Worm (Caenorhabditis elegans) whole organism, L1 larva: ENCODE measurements around the gene sre-40.

Experiments used
- C04F5.9 ChIP-seq: sonication (generic microtip); optimal IDR thresholded peaks from 2 replicates; lab custom pipeline; 2016; ENCODE audit warnings: missing genetic modification characterization, missing compliant biosample characterization
- C16A3.4 ChIP-seq: fragments of 150-350 bp; optimal IDR thresholded peaks from 2 replicates; lab custom pipeline; 2014; ENCODE audit warnings: missing biosample characterization, missing genetic modification characterization
- F16B12.6 ChIP-seq: fragments of 150-350 bp; optimal IDR thresholded peaks from 2 replicates; lab custom pipeline; 2014; ENCODE audit warnings: missing biosample characterization, missing genetic modification characterization
- aly-2 ChIP-seq: fragments of 150-350 bp; optimal IDR thresholded peaks from 2 replicates; lab custom pipeline; 2014; ENCODE audit warnings: missing biosample characterization, missing genetic modification characterization
- ama-1 ChIP-seq: fragments of 150-350 bp; optimal IDR thresholded peaks from 2 replicates; lab custom pipeline; 2014
- ceh-8 ChIP-seq: fragments of 200-800 bp; sonication (Bioruptor generic); optimal IDR thresholded peaks from 2 replicates; lab custom pipeline; 2018; ENCODE audit warnings: mild to moderate bottlenecking, missing genetic modification characterization, moderate library complexity, missing compliant biosample characterization
- ceh-88 ChIP-seq: fragments of 200-800 bp; sonication (Bioruptor generic); IDR thresholded peaks from 2 replicates; pipeline ENCODE4 v1.3.6; 2022; ENCODE audit warnings: missing genetic modification characterization, missing compliant biosample characterization
- ces-1 ChIP-seq: fragments of 150-350 bp; optimal IDR thresholded peaks from 2 replicates; lab custom pipeline; 2014; ENCODE audit warnings: missing biosample characterization, missing genetic modification reagents, missing genetic modification characterization
- dpl-1 ChIP-seq, 3 experiments: fragments of 150-350 bp in 2 of 3; sonication (generic microtip) in 1 of 3; optimal IDR thresholded peaks; 2 replicates each; lab custom pipeline; 2014 to 2017; ENCODE audit warnings: missing biosample characterization in 3 of 3, missing genetic modification characterization in 3 of 3, missing genetic modification reagents in 3 of 3
- dsc-1 ChIP-seq: sonication (generic microtip); optimal IDR thresholded peaks from 2 replicates; lab custom pipeline; 2016; ENCODE audit warnings: mild to moderate bottlenecking, missing genetic modification characterization, missing compliant biosample characterization
- egl-13 ChIP-seq: sonication (generic microtip); optimal IDR thresholded peaks from 2 replicates; lab custom pipeline; 2016; ENCODE audit warnings: missing genotype, missing genetic modification reagents, missing genetic modification characterization, missing compliant biosample characterization
- elt-2 ChIP-seq: sonication (generic microtip); optimal IDR thresholded peaks from 2 replicates; lab custom pipeline; 2016; ENCODE audit warnings: missing genetic modification characterization, mild to moderate bottlenecking, inconsistent platforms, missing compliant biosample characterization, missing genetic modification reagents
- elt-3 ChIP-seq, 6 experiments: fragments of 150-350 bp in 1 of 6; sonication (generic microtip); optimal IDR thresholded peaks; 2 replicates each; lab custom pipeline; 2017 to 2018; ENCODE audit warnings: missing biosample characterization in 6 of 6, missing genetic modification characterization in 6 of 6, inconsistent platforms in 1 of 6
- fkh-8 ChIP-seq: sonication (generic microtip); optimal IDR thresholded peaks from 2 replicates; lab custom pipeline; 2016; ENCODE audit warnings: mild to moderate bottlenecking, missing genetic modification characterization, missing compliant biosample characterization
- grh-1 ChIP-seq: fragments of 200-800 bp; sonication (Bioruptor generic); IDR thresholded peaks from 2 replicates; pipeline ENCODE4 v1.3.6; 2022; ENCODE audit warnings: missing genetic modification reagents, missing genetic modification characterization, missing compliant biosample characterization
- hpl-2 ChIP-seq: fragments of 150-350 bp; optimal IDR thresholded peaks from 2 replicates; lab custom pipeline; 2014; ENCODE audit warnings: missing biosample characterization, missing genetic modification reagents, missing genetic modification characterization
- isw-1 ChIP-seq: fragments of 200-800 bp; sonication (Bioruptor generic); IDR thresholded peaks from 2 replicates; pipeline ENCODE4 v1.3.6; 2022; ENCODE audit warnings: missing genetic modification characterization, missing compliant biosample characterization
- jun-1 ChIP-seq: fragments of 150-350 bp; optimal IDR thresholded peaks from 2 replicates; lab custom pipeline; 2014; ENCODE audit warnings: missing biosample characterization, missing genetic modification reagents, missing genetic modification characterization
- lin-14 ChIP-seq: fragments of 200-800 bp; sonication (Bioruptor generic); optimal IDR thresholded peaks from 2 replicates; lab custom pipeline; 2018; ENCODE audit warnings: mild to moderate bottlenecking, missing genetic modification characterization, moderate library complexity, missing compliant biosample characterization
- lin-15B ChIP-seq: fragments of 150-350 bp; sonication (generic microtip); optimal IDR thresholded peaks from 3 replicates; lab custom pipeline; 2014; ENCODE audit warnings: missing biosample characterization, missing genetic modification characterization
- lin-35 ChIP-seq, 2 experiments: fragments of 150-350 bp; optimal IDR thresholded peaks; 2 replicates each; lab custom pipeline; 2014; ENCODE audit warnings: missing biosample characterization in 2 of 2, missing genetic modification characterization in 2 of 2, missing genetic modification reagents in 2 of 2
- lir-3 ChIP-seq: sonication (generic microtip); optimal IDR thresholded peaks from 2 replicates; lab custom pipeline; 2016; ENCODE audit warnings: mild to moderate bottlenecking, missing genetic modification characterization, moderate library complexity, missing compliant biosample characterization; ENCODE audit not compliant: poor library complexity
- lsy-2 ChIP-seq, 2 experiments: fragments of 150-350 bp; optimal IDR thresholded peaks; 2 replicates each; lab custom pipeline; 2014; ENCODE audit warnings: missing biosample characterization in 2 of 2, missing genetic modification characterization in 2 of 2
- mab-9 ChIP-seq: fragments of 200-800 bp; sonication (Bioruptor generic); IDR thresholded peaks from 2 replicates; pipeline ENCODE4 v1.3.6; 2022; ENCODE audit warnings: missing genetic modification reagents, missing genetic modification characterization, missing compliant biosample characterization
- mdl-1 ChIP-seq, 2 experiments: fragments of 150-350 bp; optimal IDR thresholded peaks; 2 replicates each; lab custom pipeline; 2014 to 2017; ENCODE audit warnings: missing biosample characterization in 2 of 2, missing genetic modification characterization in 2 of 2, inconsistent platforms in 1 of 2
- nhr-19 ChIP-seq: fragments of 200-800 bp; sonication (Bioruptor generic); conservative IDR thresholded peaks from 2 replicates; pipeline ENCODE4 v1.3.6; 2022; ENCODE audit warnings: missing genetic modification characterization, missing compliant biosample characterization
- nhr-20 ChIP-seq: sonication (generic microtip); optimal IDR thresholded peaks from 2 replicates; lab custom pipeline; 2016; ENCODE audit warnings: mild to moderate bottlenecking, missing genetic modification characterization, missing compliant biosample characterization
- nhr-237 ChIP-seq: fragments of 150-350 bp; optimal IDR thresholded peaks from 2 replicates; lab custom pipeline; 2014; ENCODE audit warnings: missing biosample characterization, missing genetic modification characterization
- nhr-47 ChIP-seq: sonication (generic microtip); optimal IDR thresholded peaks from 2 replicates; lab custom pipeline; 2016; ENCODE audit warnings: mild to moderate bottlenecking, missing genetic modification characterization, moderate library complexity, missing compliant biosample characterization
- nhr-71 ChIP-seq: sonication (generic microtip); optimal IDR thresholded peaks from 2 replicates; lab custom pipeline; 2016; ENCODE audit warnings: mild to moderate bottlenecking, missing genetic modification characterization, moderate library complexity, missing compliant biosample characterization
- nhr-77 ChIP-seq: fragments of 150-350 bp; optimal IDR thresholded peaks from 2 replicates; lab custom pipeline; 2014; ENCODE audit warnings: missing biosample characterization, missing genetic modification characterization
- nhr-85 ChIP-seq: sonication (generic microtip); peaks from one replicate; lab custom pipeline; 2016; ENCODE audit warnings: missing genetic modification characterization, inconsistent platforms, missing compliant biosample characterization
- nhr-90 ChIP-seq: sonication (generic microtip); optimal IDR thresholded peaks from 2 replicates; lab custom pipeline; 2016; ENCODE audit warnings: mild to moderate bottlenecking, missing genetic modification characterization, missing compliant biosample characterization; ENCODE audit not compliant: poor library complexity
- pag-3 ChIP-seq: sonication (generic microtip); optimal IDR thresholded peaks from 2 replicates; lab custom pipeline; 2017; ENCODE audit warnings: missing genetic modification characterization, mild to moderate bottlenecking, missing compliant biosample characterization, antibody characterized with exemption, borderline replicate concordance; ENCODE audit not compliant: insufficient read depth
- pax-3 ChIP-seq: fragments of 200-800 bp; sonication (Bioruptor generic); optimal IDR thresholded peaks from 2 replicates; lab custom pipeline; 2018; ENCODE audit warnings: mild to moderate bottlenecking, missing genetic modification characterization, moderate library complexity, missing compliant biosample characterization
- rnt-1 ChIP-seq: sonication (generic microtip); optimal IDR thresholded peaks from 2 replicates; lab custom pipeline; 2016; ENCODE audit warnings: mild to moderate bottlenecking, missing genetic modification characterization, moderate library complexity, missing compliant biosample characterization
- skn-1 ChIP-seq: fragments of 150-350 bp; optimal IDR thresholded peaks from 2 replicates; lab custom pipeline; 2014; ENCODE audit warnings: missing biosample characterization, missing genetic modification characterization
- sox-4 ChIP-seq: sonication (generic microtip); optimal IDR thresholded peaks from 2 replicates; lab custom pipeline; 2016; ENCODE audit warnings: missing genetic modification characterization, missing compliant biosample characterization
- tbx-2 ChIP-seq: sonication (generic microtip); optimal IDR thresholded peaks from 2 replicates; lab custom pipeline; 2016; ENCODE audit warnings: missing genetic modification characterization, missing compliant biosample characterization
- unc-130 ChIP-seq: fragments of 150-350 bp; optimal IDR thresholded peaks from 2 replicates; lab custom pipeline; 2017; ENCODE audit warnings: missing biosample characterization, missing genetic modification characterization, inconsistent platforms
- unc-30 ChIP-seq: sonication (generic microtip); optimal IDR thresholded peaks from 2 replicates; lab custom pipeline; 2017; ENCODE audit warnings: missing biosample characterization, missing genetic modification characterization
- unc-86 ChIP-seq: sonication (generic microtip); optimal IDR thresholded peaks from 2 replicates; lab custom pipeline; 2016; ENCODE audit warnings: missing genetic modification characterization, missing compliant biosample characterization
- vab-15 ChIP-seq: sonication (generic microtip); optimal IDR thresholded peaks from 2 replicates; lab custom pipeline; 2017; ENCODE audit warnings: missing genotype, mild to moderate bottlenecking, missing genetic modification characterization, missing compliant biosample characterization
- xbp-1 ChIP-seq: sonication (generic microtip); optimal IDR thresholded peaks from 2 replicates; lab custom pipeline; 2016; ENCODE audit warnings: missing genetic modification characterization, missing compliant biosample characterization
- ztf-11 ChIP-seq, 2 experiments: sonication (generic microtip); optimal IDR thresholded peaks; 2 replicates each; lab custom pipeline; 2016 to 2017; ENCODE audit warnings: missing genetic modification characterization in 2 of 2, missing biosample characterization in 1 of 2, missing compliant biosample characterization in 1 of 2

sre-40 gene

DNA sequence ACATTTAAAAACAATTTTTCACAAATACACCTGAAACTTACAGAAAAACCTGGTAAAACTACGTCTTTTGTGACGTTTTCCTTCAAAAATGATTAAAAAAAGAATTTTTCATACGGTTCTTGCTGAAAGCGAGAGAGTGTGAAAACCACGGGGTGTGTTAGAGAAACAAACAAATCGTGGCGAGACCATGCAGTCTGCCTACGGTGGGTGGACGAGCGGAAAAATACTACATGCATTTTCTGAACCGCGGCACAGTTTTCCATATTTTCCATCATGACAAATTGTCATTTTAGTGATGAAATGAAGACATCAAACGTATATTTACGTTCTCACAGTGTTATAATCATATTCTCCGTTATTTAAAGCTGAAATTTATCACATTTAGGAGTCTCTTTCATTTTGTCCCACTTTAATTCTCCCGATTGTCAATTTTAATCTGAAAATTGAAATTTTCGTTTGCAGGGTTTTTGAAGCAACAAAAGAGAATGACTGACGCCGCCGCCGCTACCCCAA, 22.8 kb upstream of the sre-40 start, which contains the start of the genes F10G7.9 and tsn-1 (continued):
- TF ChIP-seq nhr-90 (peak; percentile 2), ama-1 (no peak), elt-2 (peak; percentile 37), skn-1 (tag; lab: Kevin White, UChicago) (peak; percentile 59), lin-14 (GFP tag; lab: Kevin White, UChicago) (peak; percentile 68), unc-30 (tag; lab: Kevin White, UChicago) (no peak), nhr-85 (peak; percentile 74), F16B12.6 (tag; lab: Kevin White, UChicago) (peak; percentile 41), hpl-2 (no peak), lsy-2 (tag; optimal IDR thresholded peaks at IDR 0.05; lab: Kevin White, UChicago) (peak; percentile 93 to 98), nhr-19 (GFP tag; lab: Robert Waterston, UW) (peak; percentile 44; the same call in 1 of the 2 replicates), lin-35 (GFP tag; optimal IDR thresholded peaks at IDR 0.05; lab: Kevin White, UChicago) (peak; percentile 61 to 86), nhr-47 (tag; lab: Kevin White, UChicago) (peak; percentile 66), isw-1 (GFP tag; lab: Robert Waterston, UW) (peak; percentile 50)
- TF ChIP-seq, all 84 proteins: peak for 27

DNA sequence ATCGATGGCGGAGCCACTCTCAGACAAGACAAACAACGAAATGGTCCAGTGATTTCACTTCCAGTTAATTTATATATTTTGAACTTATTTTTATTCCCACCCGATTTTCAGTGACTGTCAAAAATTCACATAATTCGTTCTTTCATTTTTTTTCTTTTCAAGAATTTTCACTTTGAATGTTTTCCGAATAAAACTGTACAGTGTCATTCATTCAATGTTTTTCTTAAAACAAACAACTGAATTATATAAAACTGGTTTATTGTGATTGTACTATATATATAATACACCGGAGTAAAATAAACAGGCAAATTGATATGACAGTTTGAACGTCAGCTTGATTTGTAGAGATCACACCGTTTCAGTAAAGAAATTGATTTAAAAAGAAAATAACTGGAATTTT, 19.4 kb upstream of the sre-40 start:
- TF ChIP-seq nhr-77 (tag; lab: Kevin White, UChicago): no peak
- no peak for TF ChIP-seq ces-1
- TF ChIP-seq pag-3 (tag; lab: Kevin White, UChicago): no peak

DNA sequence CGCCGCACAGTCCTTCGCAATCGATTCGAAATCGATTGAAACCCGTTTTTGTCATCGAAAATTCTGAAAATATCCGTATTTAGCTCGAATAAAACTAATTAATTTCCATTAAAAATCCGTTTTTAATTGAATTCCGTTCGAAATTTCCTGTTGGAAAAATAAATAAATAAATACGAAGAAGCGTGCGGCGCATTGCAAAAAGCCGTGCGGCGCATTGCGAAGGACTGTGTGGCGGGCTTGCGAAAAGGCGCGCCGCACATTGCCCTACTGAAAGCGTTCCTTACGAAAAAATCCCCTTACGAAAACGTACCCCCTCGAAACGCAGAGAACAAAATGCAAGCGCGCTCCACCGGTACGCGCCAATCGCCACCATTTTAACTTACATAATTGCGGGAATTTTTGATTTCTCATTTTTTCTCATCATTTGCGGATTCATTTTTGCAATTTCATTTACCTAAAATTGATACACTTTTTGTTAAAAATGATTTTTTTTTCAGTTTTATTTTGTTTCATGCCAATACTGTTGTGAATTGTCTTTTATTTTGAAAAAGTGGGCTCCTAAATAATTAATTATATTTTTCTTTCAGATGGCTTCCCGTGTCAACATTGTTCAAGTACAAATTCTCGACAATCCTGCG, 18.0 kb upstream of the sre-40 start, which contains the start of gene unc-85:
Gene unc-85 (plus strand): TSS at position 588 of the 638 bp plus-strand sequence.
- TF ChIP-seq ceh-8 (GFP tag; lab: Kevin White, UChicago): peak; percentile 19
- TF ChIP-seq C04F5.9: peak; percentile 28
- TF ChIP-seq ztf-11 (tag; optimal IDR thresholded peaks at IDR 0.05; lab: Kevin White, UChicago): peak in 1 of 2 experiments; percentile 29
- peak; percentile 71 for TF ChIP-seq lin-15B (tag; lab: Kevin White, UChicago)
- TF ChIP-seq elt-3 (tag; optimal IDR thresholded peaks at IDR 0.05; lab: Kevin White, UChicago): peak in 1 of 6 experiments; percentile 18
- TF ChIP-seq unc-130 (tag; lab: Kevin White, UChicago): peak; percentile 50
- TF ChIP-seq fkh-8: peak; percentile 54
- TF ChIP-seq aly-2 (tag; lab: Kevin White, UChicago): peak; percentile 25
- peak; percentile 8 for TF ChIP-seq vab-15 (tag; lab: Kevin White, UChicago)
- TF ChIP-seq skn-1 (tag; lab: Kevin White, UChicago): peak; percentile 45
- peak; percentile 72 to 88 for TF ChIP-seq lsy-2 (tag; optimal IDR thresholded peaks at IDR 0.05; lab: Kevin White, UChicago)
- peak; percentile 88 for TF ChIP-seq isw-1 (GFP tag; lab: Robert Waterston, UW)
- peak; percentile 44 to 80 (median 70) for TF ChIP-seq dpl-1 (GFP tag; optimal IDR thresholded peaks at IDR 0.05; lab: Kevin White, UChicago)
- peak; percentile 63 for TF ChIP-seq unc-86 (tag; lab: Kevin White, UChicago)
- TF ChIP-seq nhr-71 (tag; lab: Kevin White, UChicago): peak; percentile 87
- TF ChIP-seq sox-4 (tag; lab: Kevin White, UChicago): peak; percentile 40
- peak; percentile 3 for TF ChIP-seq nhr-237
- peak; percentile 36 for TF ChIP-seq pax-3 (tag; lab: Kevin White, UChicago)
- peak; percentile 77 for TF ChIP-seq ceh-88
- peak; percentile 89 for TF ChIP-seq nhr-85
- peak in 1 of 2 experiments; percentile 8 for TF ChIP-seq mdl-1 (tag; optimal IDR thresholded peaks at IDR 0.05; lab: Kevin White, UChicago)
- TF ChIP-seq dsc-1 (tag; lab: Kevin White, UChicago): peak; percentile 47
- peak; percentile 69 for TF ChIP-seq tbx-2 (tag; lab: Kevin White, UChicago)
- TF ChIP-seq elt-2: peak; percentile 60
- peak; percentile 61 for TF ChIP-seq xbp-1 (tag; lab: Kevin White, UChicago)
- TF ChIP-seq jun-1 (tag; lab: Kevin White, UChicago): peak; percentile 52
- TF ChIP-seq nhr-19 (GFP tag; lab: Robert Waterston, UW): peak; percentile 94
- TF ChIP-seq lin-14 (GFP tag; lab: Kevin White, UChicago): peak; percentile 83
- peak; percentile 63 for TF ChIP-seq C16A3.4 (tag; lab: Kevin White, UChicago)
- peak; percentile 73 for TF ChIP-seq nhr-20 (tag; lab: Kevin White, UChicago)
- TF ChIP-seq nhr-90: peak; percentile 77
- TF ChIP-seq grh-1 (GFP tag; lab: Robert Waterston, UW): peak; percentile 84
- peak; percentile 65 for TF ChIP-seq lir-3
- peak; percentile 52 for TF ChIP-seq egl-13 (tag; lab: Kevin White, UChicago)
- peak; percentile 70 for TF ChIP-seq rnt-1
- peak; percentile 43 to 80 for TF ChIP-seq lin-35 (GFP tag; optimal IDR thresholded peaks at IDR 0.05; lab: Kevin White, UChicago)
- TF ChIP-seq mab-9 (GFP tag; lab: Robert Waterston, UW): peak; percentile 69
